Fruit fly (Drosophila melanogaster) whole organism: Measurements from ENCODE around the gene CG13946.

Experiments
- CG8478 ChIP-seq: fragments of >200 bp; optimal IDR thresholded peaks from 2 replicates; lab custom pipeline; 2018; ENCODE audit warnings: inconsistent platforms
- EcR ChIP-seq, 2 experiments: fragments of >200 bp; optimal IDR thresholded peaks; 2 replicates each; lab custom pipeline; 2017; ENCODE audit warnings: missing biosample characterization in 2 of 2, missing genetic modification characterization in 2 of 2, missing genetic modification reagents in 2 of 2
- pan ChIP-seq: fragments of >200 bp; optimal IDR thresholded peaks from 2 replicates; lab custom pipeline; 2017
- psq ChIP-seq: fragments of >200 bp; optimal IDR thresholded peaks from 2 replicates; lab custom pipeline; 2017
- usp ChIP-seq: fragments of >200 bp; optimal IDR thresholded peaks from 2 replicates; lab custom pipeline; 2017; ENCODE audit warnings: missing biosample characterization, missing genetic modification characterization, mixed read lengths

dm6 chr2L:826388-826787 lies 50.1 kb downstream of the CG13946 start:
- TF ChIP-seq psq (lab: Kevin White, UChicago) (no peak), CG8478 (lab: Kevin White, UChicago) (no peak), usp (GFP tag; lab: Kevin White, UChicago) (no peak), pan (lab: Kevin White, UChicago) (no peak), EcR (GFP tag; optimal IDR thresholded peaks at IDR 0.05; lab: Kevin White, UChicago) (no peak)
